Fruit fly (Drosophila melanogaster): ENCODE measurements around the gene ttm2.

ttm2 gene

dm6 chr3L:262724-263177 lies 12.2 kb upstream of the ttm2 start (continued):
- TF ChIP-seq CG34422 (GFP tag; IDR thresholded peaks at IDR 0.05) (peak; percentile 65; the same call in 1 of the 3 replicates), CG9609 (GFP tag; optimal IDR thresholded peaks at IDR 0.05) (no peak), unc-4 (GFP tag; IDR thresholded peaks at IDR 0.05; ENCODE audit: partially characterized antibody) (peak; percentile 88), bigmax (GFP tag; optimal IDR thresholded peaks at IDR 0.05) (peak; percentile 96), D19B (GFP tag; optimal IDR thresholded peaks at IDR 0.05) (no peak), CG2120 (GFP tag; optimal IDR thresholded peaks at IDR 0.05) (no peak), jumu (GFP tag; optimal IDR thresholded peaks at IDR 0.05) (no peak), CG12071 (GFP tag; optimal IDR thresholded peaks at IDR 0.05) (no peak), phol (tag; optimal IDR thresholded peaks at IDR 0.05) (no peak), br (optimal IDR thresholded peaks at IDR 0.05) (no peak), CrebB (tag; optimal IDR thresholded peaks at IDR 0.05) (no peak), CG1529 (GFP tag; optimal IDR thresholded peaks at IDR 0.05) (no peak), Hey (tag; optimal IDR thresholded peaks at IDR 0.05) (no peak), run (tag; optimal IDR thresholded peaks at IDR 0.05) (no peak), dysf (GFP tag; IDR thresholded peaks at IDR 0.05) (no peak), Gug (GFP tag; IDR thresholded peaks at IDR 0.05) (no peak), CG2202 (tag; optimal IDR thresholded peaks at IDR 0.05) (no peak), ab (GFP tag; optimal IDR thresholded peaks at IDR 0.05) (no peak), chif (GFP tag; optimal IDR thresholded peaks at IDR 0.05) (no peak), CG6683 (GFP tag; optimal IDR thresholded peaks at IDR 0.05) (no peak), bab2 (GFP tag; optimal IDR thresholded peaks at IDR 0.05) (no peak), pfk (GFP tag; optimal IDR thresholded peaks at IDR 0.05) (no peak), CG12744 (GFP tag; optimal IDR thresholded peaks at IDR 0.05) (no peak), Fer3 (tag; optimal IDR thresholded peaks at IDR 0.05) (no peak), Med (GFP tag) (peak; percentile 79), nom (GFP tag; optimal IDR thresholded peaks at IDR 0.05) (no peak), sd (tag; optimal IDR thresholded peaks at IDR 0.05) (peak; percentile 24), nmo (GFP tag; optimal IDR thresholded peaks at IDR 0.05) (no peak), Ets65A (GFP tag) (no peak), Taf1 (GFP tag; IDR thresholded peaks at IDR 0.05) (no peak), CG13894 (tag; optimal IDR thresholded peaks at IDR 0.05) (peak; percentile 54), CG16863 (GFP tag; optimal IDR thresholded peaks at IDR 0.05) (no peak), fru (optimal IDR thresholded peaks at IDR 0.05) (no peak), CG31224 (GFP tag; IDR thresholded peaks at IDR 0.05) (no peak), CG8924 (tag; optimal IDR thresholded peaks at IDR 0.05) (no peak), CG4328 (GFP tag; optimal IDR thresholded peaks at IDR 0.05) (no peak), inv (GFP tag; IDR thresholded peaks at IDR 0.05; ENCODE audit: partially characterized antibody) (peak; percentile 71), CG5245 (GFP tag; optimal IDR thresholded peaks at IDR 0.05) (no peak), dmrt99B (tag; optimal IDR thresholded peaks at IDR 0.05) (no peak), CG6765 (GFP tag; optimal IDR thresholded peaks at IDR 0.05) (no peak), cwo (GFP tag; optimal IDR thresholded peaks at IDR 0.05) (peak; percentile 70), CG30431 (GFP tag; optimal IDR thresholded peaks at IDR 0.05) (no peak), gsb (GFP tag; IDR thresholded peaks at IDR 0.05) (no peak), CG17385 (GFP tag; optimal IDR thresholded peaks at IDR 0.05) (no peak), jigr1 (GFP tag; IDR thresholded peaks at IDR 0.05) (no peak), CG18764 (GFP tag; optimal IDR thresholded peaks at IDR 0.05) (no peak), CG15601 (tag; optimal IDR thresholded peaks at IDR 0.05) (no peak), lilli (GFP tag; optimal IDR thresholded peaks at IDR 0.05) (no peak), CG9727 (GFP tag; optimal IDR thresholded peaks at IDR 0.05) (no peak), vfl (GFP tag; optimal IDR thresholded peaks at IDR 0.05) (no peak), fd64A (GFP tag; optimal IDR thresholded peaks at IDR 0.05) (no peak), CG16813 (GFP tag; IDR thresholded peaks at IDR 0.05; ENCODE audit: partially characterized antibody) (peak; percentile 78)
